Worm (Caenorhabditis elegans) whole organism, L2 larva: ENCODE measurements around the gene cdt-2.

ENCODE experiments used
- R02D3.7 ChIP-seq: fragments of 150-350 bp; optimal IDR thresholded peaks from 2 replicates; lab custom pipeline; 2014; ENCODE audit warnings: missing biosample characterization, missing genetic modification characterization
- Y55F3AM.14 ChIP-seq: fragments of 200-800 bp; sonication (Bioruptor generic); optimal IDR thresholded peaks from 2 replicates; lab custom pipeline; 2018; ENCODE audit warnings: mild to moderate bottlenecking, missing genetic modification characterization, missing compliant biosample characterization
- alr-1 ChIP-seq: fragments of 150-350 bp; optimal IDR thresholded peaks from 2 replicates; lab custom pipeline; 2014; ENCODE audit warnings: missing biosample characterization, missing genetic modification characterization
- aly-2 ChIP-seq: fragments of 150-350 bp; optimal IDR thresholded peaks from 2 replicates; lab custom pipeline; 2014; ENCODE audit warnings: missing biosample characterization, missing genetic modification characterization
- ama-1 ChIP-seq: fragments of 150-350 bp; optimal IDR thresholded peaks from 2 replicates; lab custom pipeline; 2018; ENCODE audit warnings: inconsistent platforms
- elt-1 ChIP-seq: fragments of 150-350 bp; optimal IDR thresholded peaks from 2 replicates; lab custom pipeline; 2014; ENCODE audit warnings: missing biosample characterization, missing genetic modification characterization
- lin-39 ChIP-seq: fragments of 150-350 bp; optimal IDR thresholded peaks from 2 replicates; lab custom pipeline; 2014; ENCODE audit warnings: missing biosample characterization, missing genetic modification reagents, missing genetic modification characterization
- nhr-10 ChIP-seq: sonication (generic microtip); optimal IDR thresholded peaks from 2 replicates; lab custom pipeline; 2017; ENCODE audit warnings: missing biosample characterization, missing genetic modification characterization
- nhr-21 ChIP-seq: fragments of 150-350 bp; optimal IDR thresholded peaks from 2 replicates; lab custom pipeline; 2014; ENCODE audit warnings: missing biosample characterization, missing genetic modification characterization

ce11 chrV:14954633-14955032, 36.3 kb downstream of the cdt-2 start, which contains the start of gene C30G7.5:
- no peak for TF ChIP-seq ama-1 (lab: Kevin White, UChicago)
- TF ChIP-seq Y55F3AM.14 = no peak
- TF ChIP-seq R02D3.7 = no peak
- no peak for TF ChIP-seq elt-1 (tag; lab: Kevin White, UChicago)
- TF ChIP-seq nhr-10 (tag; lab: Kevin White, UChicago) = no peak
- no peak for TF ChIP-seq nhr-21
- no peak for TF ChIP-seq lin-39 (tag; lab: Kevin White, UChicago)
- no peak for TF ChIP-seq alr-1 (tag; lab: Kevin White, UChicago)
- TF ChIP-seq aly-2 (tag; lab: Kevin White, UChicago) = no peak
